Worm (Caenorhabditis elegans) whole organism, young adult: Measurements from ENCODE around the gene C16H3.3.

Experiments used
- B0336.3 ChIP-seq: fragments of 200-800 bp; sonication (Bioruptor generic); IDR thresholded peaks from 2 replicates; pipeline ENCODE4 v1.3.6; 2022; ENCODE audit warnings: missing genetic modification characterization, missing compliant biosample characterization
- F23B12.7 ChIP-seq: sonication (generic microtip); optimal IDR thresholded peaks from 2 replicates; lab custom pipeline; 2017; ENCODE audit warnings: missing genetic modification characterization, mild to moderate bottlenecking, missing compliant biosample characterization, antibody characterized with exemption, moderate library complexity; ENCODE audit not compliant: insufficient read depth
- F49E8.2 ChIP-seq: sonication (generic microtip); optimal IDR thresholded peaks from 3 replicates; lab custom pipeline; 2017; ENCODE audit warnings: missing genetic modification characterization, mild to moderate bottlenecking, missing compliant biosample characterization, antibody characterized with exemption, moderate library complexity; ENCODE audit not compliant: insufficient read depth
- F52B5.7 ChIP-seq: sonication (generic microtip); optimal IDR thresholded peaks from 2 replicates; lab custom pipeline; 2016; ENCODE audit warnings: mild to moderate bottlenecking, missing genetic modification characterization, missing compliant biosample characterization
- F57A8.1 ChIP-seq: fragments of 200-800 bp; sonication (Bioruptor generic); optimal IDR thresholded peaks from 2 replicates; lab custom pipeline; 2018; ENCODE audit warnings: mild to moderate bottlenecking, missing genetic modification characterization, moderate library complexity, missing compliant biosample characterization
- F57C9.4 ChIP-seq: sonication (generic microtip); optimal IDR thresholded peaks from 2 replicates; lab custom pipeline; 2017; ENCODE audit warnings: mild to moderate bottlenecking, missing genetic modification characterization, missing compliant biosample characterization
- K11D2.4 ChIP-seq: fragments of 200-800 bp; sonication (Bioruptor generic); IDR thresholded peaks from 2 replicates; pipeline ENCODE4 v1.3.6; 2022; ENCODE audit warnings: missing genetic modification reagents, missing genetic modification characterization, missing compliant biosample characterization
- T26A5.8 ChIP-seq: sonication (generic microtip); optimal IDR thresholded peaks from 2 replicates; lab custom pipeline; 2016; ENCODE audit warnings: missing genetic modification characterization, missing compliant biosample characterization
- Y53F4B.3 ChIP-seq: fragments of 200-800 bp; sonication (Bioruptor generic); IDR thresholded peaks from 2 replicates; pipeline ENCODE4 v1.3.6; 2022; ENCODE audit warnings: missing genetic modification reagents, missing genetic modification characterization, missing compliant biosample characterization
- Y79H2A.3 ChIP-seq: fragments of 200-800 bp; sonication (Bioruptor generic); conservative IDR thresholded peaks from 2 replicates; pipeline ENCODE4 v1.3.6; 2022; ENCODE audit warnings: missing genetic modification reagents, missing genetic modification characterization, missing compliant biosample characterization
- Y95B8A.8 ChIP-seq: fragments of 200-800 bp; sonication (Bioruptor generic); IDR thresholded peaks from 2 replicates; pipeline ENCODE4 v1.3.6; 2022; ENCODE audit warnings: missing genetic modification reagents, missing genetic modification characterization, missing compliant biosample characterization
- ZK185.1 ChIP-seq: sonication (generic microtip); optimal IDR thresholded peaks from 2 replicates; lab custom pipeline; 2016; ENCODE audit warnings: mild to moderate bottlenecking, missing genetic modification characterization, missing compliant biosample characterization; ENCODE audit not compliant: poor library complexity, severe bottlenecking
- aptf-2 ChIP-seq: fragments of 200-800 bp; sonication (Bioruptor generic); conservative IDR thresholded peaks from 2 replicates; pipeline ENCODE4 v1.3.6; 2022; ENCODE audit warnings: missing genetic modification reagents, missing genetic modification characterization, missing compliant biosample characterization
- aptf-3 ChIP-seq: fragments of 200-800 bp; sonication (Bioruptor generic); IDR thresholded peaks from 2 replicates; pipeline ENCODE4 v1.3.6; 2022; ENCODE audit warnings: missing genetic modification characterization, missing compliant biosample characterization
- atf-7 ChIP-seq: sonication (generic microtip); optimal IDR thresholded peaks from 2 replicates; lab custom pipeline; 2017; ENCODE audit warnings: mild to moderate bottlenecking, missing genetic modification characterization, missing compliant biosample characterization
- attf-6 ChIP-seq: fragments of 200-800 bp; sonication (Bioruptor generic); IDR thresholded peaks from 2 replicates; pipeline ENCODE4 v1.3.6; 2022; ENCODE audit warnings: missing genetic modification reagents, missing genetic modification characterization, missing compliant biosample characterization
- bed-2 ChIP-seq: fragments of 200-800 bp; sonication (Bioruptor generic); IDR thresholded peaks from 2 replicates; pipeline ENCODE4 v1.3.6; 2022; ENCODE audit warnings: missing genetic modification reagents, missing genetic modification characterization, missing compliant biosample characterization
- cebp-1 ChIP-seq, 2 experiments: fragments of 200-800 bp in 1 of 2; sonication (Bioruptor generic) in 1 of 2; sonication (generic microtip) in 1 of 2; IDR thresholded peaks in 1 of 2; optimal IDR thresholded peaks in 1 of 2; 2 replicates each; pipeline versions ENCODE4 v1.3.6 to Lab custom; 2017 to 2022; ENCODE audit warnings: missing compliant biosample characterization in 2 of 2, missing genetic modification characterization in 2 of 2, mild to moderate bottlenecking in 1 of 2, missing genetic modification reagents in 1 of 2, moderate library complexity in 1 of 2
- cebp-2 ChIP-seq: fragments of 200-800 bp; sonication (Bioruptor generic); IDR thresholded peaks from 2 replicates; pipeline ENCODE4 v1.3.6; 2022; ENCODE audit warnings: missing genetic modification characterization, missing compliant biosample characterization
- ceh-27 ChIP-seq: fragments of 200-800 bp; sonication (Bioruptor generic); optimal IDR thresholded peaks from 2 replicates; lab custom pipeline; 2018; ENCODE audit warnings: mild to moderate bottlenecking, missing genetic modification characterization, moderate library complexity, missing compliant biosample characterization
- ceh-40 ChIP-seq: fragments of 200-800 bp; sonication (Bioruptor generic); IDR thresholded peaks from 2 replicates; pipeline ENCODE4 v1.3.6; 2022; ENCODE audit warnings: missing genetic modification characterization, missing compliant biosample characterization
- ceh-91 ChIP-seq: fragments of 200-800 bp; sonication (Bioruptor generic); IDR thresholded peaks from 2 replicates; pipeline ENCODE4 v1.3.6; 2022; ENCODE audit warnings: missing genetic modification reagents, missing genetic modification characterization, missing compliant biosample characterization
- die-1 ChIP-seq: sonication (generic microtip); optimal IDR thresholded peaks from 2 replicates; lab custom pipeline; 2016; ENCODE audit warnings: missing genotype, mild to moderate bottlenecking, missing genetic modification characterization, missing compliant biosample characterization
- dpff-1 ChIP-seq: sonication (generic microtip); optimal IDR thresholded peaks from 2 replicates; lab custom pipeline; 2017; ENCODE audit warnings: mild to moderate bottlenecking, missing genetic modification characterization, missing compliant biosample characterization
- dpl-1 ChIP-seq: fragments of 150-350 bp; optimal IDR thresholded peaks from 2 replicates; lab custom pipeline; 2014; ENCODE audit warnings: missing biosample characterization, missing genetic modification reagents, missing genetic modification characterization
- egrh-3 ChIP-seq: fragments of 200-800 bp; sonication (Bioruptor generic); IDR thresholded peaks from 2 replicates; pipeline ENCODE4 v1.3.6; 2022; ENCODE audit warnings: missing genetic modification reagents, missing genetic modification characterization, missing compliant biosample characterization
- ekl-4 ChIP-seq: fragments of 200-800 bp; sonication (Bioruptor generic); IDR thresholded peaks from 2 replicates; pipeline ENCODE4 v1.3.6; 2022; ENCODE audit warnings: missing genetic modification reagents, missing genetic modification characterization, missing compliant biosample characterization
- hmg-1.2 ChIP-seq: fragments of 200-800 bp; sonication (Bioruptor generic); IDR thresholded peaks from 2 replicates; pipeline ENCODE4 v1.3.6; 2022; ENCODE audit warnings: missing genetic modification reagents, missing genetic modification characterization, missing compliant biosample characterization
- hmg-20 ChIP-seq: fragments of 200-800 bp; sonication (Bioruptor generic); IDR thresholded peaks from 2 replicates; pipeline ENCODE4 v1.3.6; 2022; ENCODE audit warnings: missing genetic modification reagents, missing genetic modification characterization, missing compliant biosample characterization
- hsf-1 ChIP-seq: fragments of 200-800 bp; sonication (Bioruptor generic); IDR thresholded peaks from 2 replicates; pipeline ENCODE4 v1.3.6; 2022; ENCODE audit warnings: missing genetic modification reagents, missing genetic modification characterization, missing compliant biosample characterization
- lin-26 ChIP-seq: fragments of 200-800 bp; sonication (Bioruptor generic); IDR thresholded peaks from 2 replicates; pipeline ENCODE4 v1.3.6; 2022; ENCODE audit warnings: missing genetic modification reagents, missing genetic modification characterization, missing compliant biosample characterization
- lsl-1 ChIP-seq: fragments of 200-800 bp; sonication (Bioruptor generic); optimal IDR thresholded peaks from 2 replicates; lab custom pipeline; 2018; ENCODE audit warnings: mild to moderate bottlenecking, missing genetic modification characterization, moderate library complexity, missing compliant biosample characterization
- madf-8 ChIP-seq: fragments of 200-800 bp; sonication (Bioruptor generic); conservative IDR thresholded peaks from 2 replicates; pipeline ENCODE4 v1.3.6; 2022; ENCODE audit warnings: missing genetic modification reagents, missing genetic modification characterization, missing compliant biosample characterization
- nhr-120 ChIP-seq: fragments of 200-800 bp; sonication (Bioruptor generic); IDR thresholded peaks from 2 replicates; pipeline ENCODE4 v1.3.6; 2022; ENCODE audit warnings: missing genetic modification characterization, missing compliant biosample characterization
- rcor-1 ChIP-seq: fragments of 200-800 bp; sonication (Bioruptor generic); IDR thresholded peaks from 2 replicates; pipeline ENCODE4 v1.3.6; 2022; ENCODE audit warnings: missing genetic modification reagents, missing genetic modification characterization, missing compliant biosample characterization
- repo-1 ChIP-seq: sonication (generic microtip); optimal IDR thresholded peaks from 2 replicates; lab custom pipeline; 2017; ENCODE audit warnings: mild to moderate bottlenecking, missing genetic modification characterization, missing compliant biosample characterization
- sea-2 ChIP-seq: fragments of 200-800 bp; sonication (Bioruptor generic); IDR thresholded peaks from 2 replicates; pipeline ENCODE4 v1.3.6; 2022; ENCODE audit warnings: missing genetic modification characterization, missing compliant biosample characterization
- snpc-1.3 ChIP-seq: sonication (generic microtip); optimal IDR thresholded peaks from 2 replicates; lab custom pipeline; 2017; ENCODE audit warnings: missing genetic modification characterization, mild to moderate bottlenecking, missing compliant biosample characterization, antibody characterized with exemption, moderate library complexity, missing genotype, missing genetic modification reagents; ENCODE audit not compliant: insufficient read depth
- snpc-4 ChIP-seq, 5 experiments: fragments of 150-350 bp in 1 of 5; sonication (generic microtip) in 4 of 5; optimal IDR thresholded peaks; 2 replicates each; lab custom pipeline; 2014 to 2018; ENCODE audit warnings: missing genetic modification characterization in 5 of 5, missing biosample characterization in 3 of 5, antibody characterized with exemption in 2 of 5, mild to moderate bottlenecking in 2 of 5, missing compliant biosample characterization in 2 of 5, missing genotype in 2 of 5, moderate library complexity in 2 of 5, missing genetic modification reagents in 1 of 5
- sptf-2 ChIP-seq: fragments of 200-800 bp; sonication (Bioruptor generic); optimal IDR thresholded peaks from 2 replicates; lab custom pipeline; 2018; ENCODE audit warnings: mild to moderate bottlenecking, missing genetic modification characterization, missing compliant biosample characterization
- tbp1 ChIP-seq: fragments of 200-800 bp; sonication (Bioruptor generic); optimal IDR thresholded peaks from 2 replicates; lab custom pipeline; 2018; ENCODE audit warnings: mild to moderate bottlenecking, missing genetic modification characterization, missing compliant biosample characterization
- tbx-9 ChIP-seq: sonication (generic microtip); optimal IDR thresholded peaks from 2 replicates; lab custom pipeline; 2016; ENCODE audit warnings: borderline replicate concordance, missing genetic modification characterization, inconsistent platforms, missing compliant biosample characterization
- xnd-1 ChIP-seq: sonication (generic microtip); optimal IDR thresholded peaks from 2 replicates; lab custom pipeline; 2016; ENCODE audit warnings: missing genotype, missing genetic modification reagents, missing genetic modification characterization, missing compliant biosample characterization
- ztf-25 ChIP-seq: fragments of 200-800 bp; sonication (Bioruptor generic); IDR thresholded peaks from 2 replicates; pipeline ENCODE4 v1.3.6; 2022; ENCODE audit warnings: missing genetic modification reagents, missing genetic modification characterization, missing compliant biosample characterization
- ztf-6 ChIP-seq: fragments of 200-800 bp; sonication (Bioruptor generic); IDR thresholded peaks from 2 replicates; pipeline ENCODE4 v1.3.6; 2022; ENCODE audit warnings: missing genetic modification reagents, missing genetic modification characterization, missing compliant biosample characterization

Gene C16H3.3

DNA sequence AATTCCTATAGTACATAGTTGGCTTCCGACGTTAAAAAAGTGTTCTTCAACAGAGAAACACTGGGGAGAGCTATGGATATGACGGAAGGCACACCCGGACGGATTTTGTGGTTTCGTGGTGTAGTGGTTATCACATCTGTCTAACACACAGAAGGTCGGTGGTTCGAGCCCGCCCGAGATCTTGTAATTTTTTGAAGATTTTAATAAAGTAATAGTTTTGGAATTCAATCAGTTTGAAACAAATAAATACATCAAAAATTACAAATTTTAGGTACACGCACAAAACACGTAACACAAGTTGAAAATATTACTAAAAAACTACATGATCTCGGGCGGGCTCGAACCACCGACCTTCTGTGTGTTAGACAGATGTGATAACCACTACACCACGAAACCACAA lies 1.3 kb upstream of the C16H3.3 start (continued):
- TF ChIP-seq xnd-1 (tag; lab: Kevin White, UChicago) (no peak), ekl-4 (peak; percentile 58; the same call in 1 of the 2 replicates), ztf-25 (GFP tag; lab: Robert Waterston, UW) (peak; percentile 68; the same call in 1 of the 2 replicates), attf-6 (GFP tag; lab: Robert Waterston, UW) (peak; percentile 76; the same call in 1 of the 2 replicates), madf-8 (GFP tag; lab: Robert Waterston, UW) (no peak), T26A5.8 (tag; lab: Kevin White, UChicago) (no peak), die-1 (peak; percentile 42), ZK185.1 (tag; lab: Kevin White, UChicago) (peak; percentile 24), aptf-3 (GFP tag; lab: Robert Waterston, UW) (no peak), F57C9.4 (tag; lab: Kevin White, UChicago) (no peak), cebp-2 (GFP tag; lab: Robert Waterston, UW) (0 out of 2 replicates have a peak, but pooled peaks have one; percentile 44), bed-2 (0 out of 2 replicates have a peak, but pooled peaks have one; percentile 27), dpff-1 (tag; lab: Kevin White, UChicago) (no peak), lin-26 (GFP tag; lab: Robert Waterston, UW) (peak; percentile 83), Y79H2A.3 (GFP tag; lab: Robert Waterston, UW) (no peak), hsf-1 (peak; percentile 40; the same call in 1 of the 2 replicates), snpc-1.3 (no peak), tbp1 (GFP tag; lab: Kevin White, UChicago) (peak; percentile 86), F23B12.7 (peak; percentile 15), hmg-1.2 (GFP tag; lab: Robert Waterston, UW) (peak; percentile 52), ztf-6 (GFP tag; lab: Robert Waterston, UW) (0 out of 2 replicates have a peak, but pooled peaks have one; percentile 5), cebp-1 (GFP tag; IDR thresholded peaks at IDR 0.05; lab: Robert Waterston, UW) (no peak), cebp-1 (tag; optimal IDR thresholded peaks at IDR 0.05; lab: Kevin White, UChicago) (no peak), atf-7 (tag; lab: Kevin White, UChicago) (no peak), F57A8.1 (GFP tag; lab: Kevin White, UChicago) (no peak), snpc-4 (GFP tag; optimal IDR thresholded peaks at IDR 0.05; lab: Kevin White, UChicago) (peak; percentile 50), snpc-4 (tag; optimal IDR thresholded peaks at IDR 0.05; lab: Kevin White, UChicago) (peak in 2 of 4 experiments; percentile 51 to 64), tbx-9 (tag; lab: Kevin White, UChicago) (no peak), lsl-1 (GFP tag; lab: Kevin White, UChicago) (peak; percentile 5), dpl-1 (GFP tag; lab: Kevin White, UChicago) (no peak), rcor-1 (GFP tag; lab: Robert Waterston, UW) (peak; percentile 60; the same call in 1 of the 2 replicates), sea-2 (GFP tag; lab: Robert Waterston, UW) (no peak), F52B5.7 (tag; lab: Kevin White, UChicago) (no peak), ceh-27 (GFP tag; lab: Kevin White, UChicago) (peak; percentile 18), F49E8.2 (tag; lab: Kevin White, UChicago) (peak; percentile 34), egrh-3 (GFP tag; lab: Robert Waterston, UW) (no peak)

DNA sequence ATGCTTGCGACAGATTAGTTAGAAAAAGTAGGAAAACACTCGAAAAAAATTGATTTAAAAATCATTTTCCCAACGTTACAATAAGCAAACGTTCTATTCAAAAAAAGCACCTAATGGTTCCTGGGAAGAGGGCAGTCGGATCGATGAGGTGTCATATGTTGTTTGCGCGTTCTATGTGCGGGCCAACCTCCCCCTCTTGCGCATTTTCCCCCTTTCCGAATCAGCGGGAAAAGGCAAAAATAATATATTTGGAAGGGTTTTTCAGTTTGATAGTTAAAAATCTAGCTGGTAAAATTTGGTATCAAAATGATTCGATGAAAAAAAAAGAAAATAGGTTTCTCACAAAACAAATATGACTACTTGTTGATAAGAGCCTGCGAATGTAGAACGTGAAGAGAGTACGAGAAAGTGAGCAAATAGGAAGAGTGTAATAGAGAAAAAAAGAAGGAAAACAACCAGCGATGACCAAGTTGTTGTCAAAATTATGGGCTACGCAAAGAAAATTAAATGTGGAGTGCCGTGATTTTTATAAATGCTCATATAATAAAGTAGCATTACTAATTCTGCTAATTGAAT lies 646 bp upstream of the C16H3.3 start:
- no peak for TF ChIP-seq hmg-20
- peak; percentile 27 for TF ChIP-seq ceh-27 (GFP tag; lab: Kevin White, UChicago)
- no peak for TF ChIP-seq K11D2.4
- TF ChIP-seq ceh-40 (GFP tag; lab: Robert Waterston, UW) = no peak
- no peak for TF ChIP-seq sea-2 (GFP tag; lab: Robert Waterston, UW)
- TF ChIP-seq Y53F4B.3 (GFP tag; lab: Robert Waterston, UW) = no peak
- TF ChIP-seq aptf-2 = no peak
- no peak for TF ChIP-seq Y95B8A.8 (GFP tag; lab: Robert Waterston, UW)
- TF ChIP-seq ceh-91 (GFP tag; lab: Robert Waterston, UW) = no peak
- no peak for TF ChIP-seq T26A5.8 (tag; lab: Kevin White, UChicago)
- TF ChIP-seq dpl-1 (GFP tag; lab: Kevin White, UChicago) = peak; percentile 15
- TF ChIP-seq repo-1 (tag; lab: Kevin White, UChicago) = no peak
- no peak for TF ChIP-seq nhr-120 (GFP tag; lab: Robert Waterston, UW)
- TF ChIP-seq lsl-1 (GFP tag; lab: Kevin White, UChicago) = no peak
- no peak for TF ChIP-seq xnd-1 (tag; lab: Kevin White, UChicago)
- TF ChIP-seq sptf-2 (GFP tag; lab: Kevin White, UChicago) = no peak
- no peak for TF ChIP-seq B0336.3 (GFP tag; lab: Robert Waterston, UW)
